Worm (Caenorhabditis elegans) whole organism, mixed stage, embryonic: Measurements from ENCODE around the gene F26D2.14.

Experiments used
- ces-1 ChIP-seq: fragments of 150-350 bp; optimal IDR thresholded peaks from 2 replicates; lab custom pipeline; 2014; ENCODE audit warnings: missing biosample characterization, missing genetic modification reagents, missing genetic modification characterization
- elt-3 ChIP-seq: fragments of 150-350 bp; optimal IDR thresholded peaks from 2 replicates; lab custom pipeline; 2014; ENCODE audit warnings: missing biosample characterization, missing genetic modification characterization
- flh-1 ChIP-seq: fragments of 200-800 bp; sonication (Bioruptor generic); optimal IDR thresholded peaks from 2 replicates; lab custom pipeline; 2018; ENCODE audit warnings: mild to moderate bottlenecking, missing genetic modification characterization, moderate library complexity, missing compliant biosample characterization
- mab-5 ChIP-seq: fragments of 150-350 bp; optimal IDR thresholded peaks from 2 replicates; lab custom pipeline; 2014; ENCODE audit warnings: missing biosample characterization, missing genetic modification characterization
- nhr-28 ChIP-seq: fragments of 150-350 bp; optimal IDR thresholded peaks from 2 replicates; lab custom pipeline; 2014; ENCODE audit warnings: missing biosample characterization, missing genetic modification characterization
- nhr-76 ChIP-seq: sonication (generic microtip); optimal IDR thresholded peaks from 2 replicates; lab custom pipeline; 2017; ENCODE audit warnings: missing biosample characterization, missing genetic modification characterization
- pha-4 ChIP-seq: fragments of 150-350 bp; optimal IDR thresholded peaks from 2 replicates; lab custom pipeline; 2018; ENCODE audit warnings: missing biosample characterization, missing genetic modification reagents, missing genetic modification characterization
- snpc-4 ChIP-seq: fragments of 150-350 bp; optimal IDR thresholded peaks from 2 replicates; lab custom pipeline; 2014; ENCODE audit warnings: missing biosample characterization, missing genetic modification characterization
- unc-39 ChIP-seq: fragments of 150-350 bp; optimal IDR thresholded peaks from 2 replicates; lab custom pipeline; 2014; ENCODE audit warnings: missing biosample characterization, missing genetic modification characterization

- TF ChIP-seq elt-3 (tag; lab: Kevin White, UChicago), result no peak
- TF ChIP-seq nhr-28 (tag; lab: Kevin White, UChicago), result no peak
- TF ChIP-seq unc-39 (tag; lab: Kevin White, UChicago), result no peak
- no peak for TF ChIP-seq ces-1 (GFP tag; lab: Kevin White, UChicago)
- TF ChIP-seq mab-5, result no peak
- TF ChIP-seq nhr-76, result no peak
- TF ChIP-seq pha-4 (tag; lab: Kevin White, UChicago), result no peak
- no peak for TF ChIP-seq flh-1 (GFP tag; lab: Kevin White, UChicago)
- no peak for TF ChIP-seq snpc-4
Observed at ce11 chrV:16447735-16448134, 12.1 kb downstream of the F26D2.14 start, which contains the start of gene T08G3.13.
